Worm (Caenorhabditis elegans) whole organism, young adult: ENCODE data around the gene ZK177.12.

Experiments used
- B0019.2 ChIP-seq: fragments of 200-800 bp; sonication (Bioruptor generic); conservative IDR thresholded peaks from 2 replicates; pipeline ENCODE4 v1.3.6; 2022; ENCODE audit warnings: missing genetic modification reagents, missing genetic modification characterization, missing compliant biosample characterization
- C06A6.2 ChIP-seq: fragments of 200-800 bp; sonication (Bioruptor generic); conservative IDR thresholded peaks from 2 replicates; pipeline ENCODE4 v1.3.6; 2022; ENCODE audit warnings: missing genetic modification characterization, missing compliant biosample characterization
- F33H1.4 ChIP-seq: fragments of 200-800 bp; sonication (Bioruptor generic); IDR thresholded peaks from 2 replicates; pipeline ENCODE4 v1.3.6; 2022; ENCODE audit warnings: missing genetic modification reagents, missing genetic modification characterization, missing compliant biosample characterization
- F49E8.2 ChIP-seq: sonication (generic microtip); optimal IDR thresholded peaks from 3 replicates; lab custom pipeline; 2017; ENCODE audit warnings: missing genetic modification characterization, mild to moderate bottlenecking, missing compliant biosample characterization, antibody characterized with exemption, moderate library complexity; ENCODE audit not compliant: insufficient read depth
- K11D2.4 ChIP-seq: fragments of 200-800 bp; sonication (Bioruptor generic); IDR thresholded peaks from 2 replicates; pipeline ENCODE4 v1.3.6; 2022; ENCODE audit warnings: missing genetic modification reagents, missing genetic modification characterization, missing compliant biosample characterization
- Y56A3A.18 ChIP-seq: fragments of 200-800 bp; sonication (Bioruptor generic); IDR thresholded peaks from 2 replicates; pipeline ENCODE4 v1.3.6; 2022; ENCODE audit warnings: missing genetic modification reagents, missing genetic modification characterization, missing compliant biosample characterization
- ZK185.1 ChIP-seq: sonication (generic microtip); optimal IDR thresholded peaks from 2 replicates; lab custom pipeline; 2016; ENCODE audit warnings: mild to moderate bottlenecking, missing genetic modification characterization, missing compliant biosample characterization; ENCODE audit not compliant: poor library complexity, severe bottlenecking
- ama-1 ChIP-seq, 3 experiments: fragments of 150-350 bp in 1 of 3; sonication (generic microtip) in 2 of 3; optimal IDR thresholded peaks; 2 replicates each; lab custom pipeline; 2014 to 2018; ENCODE audit warnings: missing biosample characterization in 2 of 3, missing genetic modification characterization in 2 of 3, missing genetic modification reagents in 2 of 3
- aptf-2 ChIP-seq: fragments of 200-800 bp; sonication (Bioruptor generic); conservative IDR thresholded peaks from 2 replicates; pipeline ENCODE4 v1.3.6; 2022; ENCODE audit warnings: missing genetic modification reagents, missing genetic modification characterization, missing compliant biosample characterization
- aptf-3 ChIP-seq: fragments of 200-800 bp; sonication (Bioruptor generic); IDR thresholded peaks from 2 replicates; pipeline ENCODE4 v1.3.6; 2022; ENCODE audit warnings: missing genetic modification characterization, missing compliant biosample characterization
- ccch-3 ChIP-seq: fragments of 200-800 bp; sonication (Bioruptor generic); optimal IDR thresholded peaks from 2 replicates; lab custom pipeline; 2018; ENCODE audit warnings: mild to moderate bottlenecking, missing genetic modification characterization, missing compliant biosample characterization
- ceh-27 ChIP-seq: fragments of 200-800 bp; sonication (Bioruptor generic); optimal IDR thresholded peaks from 2 replicates; lab custom pipeline; 2018; ENCODE audit warnings: mild to moderate bottlenecking, missing genetic modification characterization, moderate library complexity, missing compliant biosample characterization
- ceh-79 ChIP-seq: sonication (generic microtip); optimal IDR thresholded peaks from 2 replicates; lab custom pipeline; 2017; ENCODE audit warnings: mild to moderate bottlenecking, missing genetic modification characterization, missing compliant biosample characterization
- chd-7 ChIP-seq: sonication (generic microtip); optimal IDR thresholded peaks from 2 replicates; lab custom pipeline; 2016; ENCODE audit warnings: mild to moderate bottlenecking, missing genetic modification characterization, moderate library complexity, missing compliant biosample characterization
- dpff-1 ChIP-seq: sonication (generic microtip); optimal IDR thresholded peaks from 2 replicates; lab custom pipeline; 2017; ENCODE audit warnings: mild to moderate bottlenecking, missing genetic modification characterization, missing compliant biosample characterization
- hrde-1 ChIP-seq: sonication (generic microtip); optimal IDR thresholded peaks from 2 replicates; lab custom pipeline; 2016; ENCODE audit warnings: missing genetic modification characterization, mild to moderate bottlenecking, missing compliant biosample characterization, moderate library complexity, missing genotype, missing genetic modification reagents, borderline replicate concordance
- hsf-1 ChIP-seq: fragments of 200-800 bp; sonication (Bioruptor generic); IDR thresholded peaks from 2 replicates; pipeline ENCODE4 v1.3.6; 2022; ENCODE audit warnings: missing genetic modification reagents, missing genetic modification characterization, missing compliant biosample characterization
- lir-1 ChIP-seq: fragments of 200-800 bp; sonication (Bioruptor generic); conservative IDR thresholded peaks from 2 replicates; pipeline ENCODE4 v1.3.6; 2022; ENCODE audit warnings: missing genetic modification reagents, missing genetic modification characterization, missing compliant biosample characterization
- madf-10 ChIP-seq: sonication (generic microtip); optimal IDR thresholded peaks from 2 replicates; lab custom pipeline; 2016; ENCODE audit warnings: mild to moderate bottlenecking, missing genetic modification characterization, missing compliant biosample characterization
- madf-6 ChIP-seq: fragments of 200-800 bp; sonication (Bioruptor generic); IDR thresholded peaks from 2 replicates; pipeline ENCODE4 v1.3.6; 2022; ENCODE audit warnings: missing genetic modification reagents, missing genetic modification characterization, missing compliant biosample characterization
- mel-28 ChIP-seq: sonication (generic microtip); optimal IDR thresholded peaks from 2 replicates; lab custom pipeline; 2016; ENCODE audit warnings: borderline replicate concordance, mild to moderate bottlenecking, missing genetic modification characterization, missing compliant biosample characterization
- mes-4 ChIP-seq: sonication (generic microtip); optimal IDR thresholded peaks from 2 replicates; lab custom pipeline; 2016; ENCODE audit warnings: missing genotype, missing genetic modification characterization, missing compliant biosample characterization
- nfyb-1 ChIP-seq: fragments of 200-800 bp; sonication (Bioruptor generic); IDR thresholded peaks from 2 replicates; pipeline ENCODE4 v1.3.6; 2022; ENCODE audit warnings: missing genetic modification reagents, missing genetic modification characterization, missing compliant biosample characterization
- nhr-120 ChIP-seq: fragments of 200-800 bp; sonication (Bioruptor generic); IDR thresholded peaks from 2 replicates; pipeline ENCODE4 v1.3.6; 2022; ENCODE audit warnings: missing genetic modification characterization, missing compliant biosample characterization
- nhr-80 ChIP-seq: sonication (generic microtip); optimal IDR thresholded peaks from 2 replicates; lab custom pipeline; 2016; ENCODE audit warnings: missing genetic modification characterization, missing compliant biosample characterization
- rec-8 ChIP-seq, 2 experiments: sonication (generic microtip); optimal IDR thresholded peaks; 2 replicates each; lab custom pipeline; 2016; ENCODE audit warnings: mild to moderate bottlenecking in 2 of 2, missing genetic modification characterization in 2 of 2, missing genetic modification reagents in 2 of 2, missing genotype in 2 of 2, missing biosample characterization in 1 of 2, missing compliant biosample characterization in 1 of 2, moderate library complexity in 1 of 2
- rpc-1 ChIP-seq, 2 experiments: fragments of 150-350 bp in 1 of 2; sonication (generic microtip) in 1 of 2; optimal IDR thresholded peaks; 2 replicates each; lab custom pipeline; 2014 to 2018; ENCODE audit warnings: missing biosample characterization in 1 of 2, missing genetic modification characterization in 1 of 2, missing genetic modification reagents in 1 of 2, missing genotype in 1 of 2
- sdz-38 ChIP-seq: sonication (generic microtip); optimal IDR thresholded peaks from 2 replicates; lab custom pipeline; 2016; ENCODE audit warnings: missing genotype, missing genetic modification characterization, missing compliant biosample characterization
- snpc-1.1 ChIP-seq: sonication (generic microtip); optimal IDR thresholded peaks from 2 replicates; lab custom pipeline; 2017; ENCODE audit warnings: missing genetic modification characterization, mild to moderate bottlenecking, missing compliant biosample characterization, antibody characterized with exemption, moderate library complexity, missing genotype, missing genetic modification reagents; ENCODE audit not compliant: insufficient read depth
- sptf-2 ChIP-seq: fragments of 200-800 bp; sonication (Bioruptor generic); optimal IDR thresholded peaks from 2 replicates; lab custom pipeline; 2018; ENCODE audit warnings: mild to moderate bottlenecking, missing genetic modification characterization, missing compliant biosample characterization
- tbx-9 ChIP-seq: sonication (generic microtip); optimal IDR thresholded peaks from 2 replicates; lab custom pipeline; 2016; ENCODE audit warnings: borderline replicate concordance, missing genetic modification characterization, inconsistent platforms, missing compliant biosample characterization
- unc-130 ChIP-seq: sonication (generic microtip); optimal IDR thresholded peaks from 2 replicates; lab custom pipeline; 2016; ENCODE audit warnings: missing genetic modification reagents, missing genetic modification characterization, missing compliant biosample characterization
- unc-62 ChIP-seq: fragments of 150-350 bp; optimal IDR thresholded peaks from 2 replicates; lab custom pipeline; 2014; ENCODE audit warnings: missing biosample characterization, missing genetic modification reagents, missing genetic modification characterization
- ztf-26 ChIP-seq: sonication (generic microtip); optimal IDR thresholded peaks from 2 replicates; lab custom pipeline; 2017; ENCODE audit warnings: missing genetic modification characterization, missing compliant biosample characterization

ZK177.12 gene

DNA sequence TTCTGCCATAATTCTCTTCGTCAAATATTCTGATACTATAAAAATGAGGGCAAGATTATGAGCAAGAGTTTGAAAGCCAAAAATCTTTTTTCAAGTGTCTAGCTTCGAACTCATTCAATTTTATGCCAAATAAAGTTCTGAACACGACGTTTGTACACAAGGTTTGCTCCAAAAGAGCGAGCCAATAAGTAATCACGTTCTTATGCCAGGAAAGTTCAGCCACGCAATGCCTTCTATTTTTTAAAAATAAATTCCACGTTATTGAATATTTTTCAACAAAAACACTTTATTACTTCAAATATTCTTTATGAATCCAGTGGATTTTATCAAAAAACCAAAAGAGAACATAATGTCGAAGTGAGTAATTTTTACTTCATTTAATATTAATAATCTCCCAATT is 33.7 kb upstream of the ZK177.12 start, which contains the start of gene nep-5:
Gene nep-5, plus strand, starts transcription at position 301 of the 400 bp plus-strand sequence.
- TF ChIP-seq tbx-9 (no peak), lir-1 (GFP tag; lab: Robert Waterston, UW) (no peak), dpff-1 (tag; lab: Kevin White, UChicago) (no peak), ceh-27 (GFP tag; lab: Kevin White, UChicago) (no peak), madf-6 (GFP tag; lab: Robert Waterston, UW) (no peak), ztf-26 (tag; lab: Kevin White, UChicago) (no peak), nhr-120 (GFP tag; lab: Robert Waterston, UW) (no peak), K11D2.4 (GFP tag; lab: Robert Waterston, UW) (no peak), rec-8 (tag; optimal IDR thresholded peaks at IDR 0.05; lab: Kevin White, UChicago) (no peak), snpc-1.1 (tag; lab: Kevin White, UChicago) (no peak), rpc-1 (optimal IDR thresholded peaks at IDR 0.05; lab: Kevin White, UChicago) (no peak), rpc-1 (tag; optimal IDR thresholded peaks at IDR 0.05; lab: Kevin White, UChicago) (no peak), ccch-3 (GFP tag; lab: Kevin White, UChicago) (no peak), hrde-1 (tag; lab: Kevin White, UChicago) (no peak), chd-7 (tag; lab: Kevin White, UChicago) (no peak), nhr-80 (tag; lab: Kevin White, UChicago) (no peak), hsf-1 (GFP tag; lab: Robert Waterston, UW) (no peak), sptf-2 (GFP tag; lab: Kevin White, UChicago) (no peak), ceh-79 (tag; lab: Kevin White, UChicago) (no peak)

DNA sequence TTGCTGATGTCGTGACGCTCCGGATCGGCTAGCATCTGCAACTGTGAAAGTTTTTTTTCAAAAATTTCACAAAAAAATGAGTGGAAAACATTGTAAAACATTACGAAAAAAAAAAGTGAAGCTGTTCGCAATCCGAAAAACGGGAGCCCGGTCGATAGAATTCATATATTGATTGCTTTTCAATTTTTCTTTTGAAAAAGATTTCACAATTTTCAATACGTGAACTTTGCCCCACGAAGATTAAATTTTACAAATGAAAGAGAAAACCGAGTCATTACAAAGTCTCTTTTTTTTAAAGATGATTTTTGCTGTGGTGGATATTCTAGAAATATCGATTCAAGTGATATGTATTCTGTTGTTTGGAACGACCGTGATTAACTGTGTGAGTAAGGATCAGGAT is 27.1 kb upstream of the ZK177.12 start, which contains the start of gene F12A10.6:
Gene F12A10.6, minus strand, starts transcription at position 101 of the 400 bp plus-strand sequence.
- TF ChIP-seq hsf-1 (GFP tag; lab: Robert Waterston, UW) (no peak), sdz-38 (tag; lab: Kevin White, UChicago) (no peak), B0019.2 (GFP tag; lab: Robert Waterston, UW) (no peak), F49E8.2 (tag; lab: Kevin White, UChicago) (no peak), rec-8 (tag; optimal IDR thresholded peaks at IDR 0.05; lab: Kevin White, UChicago) (no peak), ZK185.1 (tag; lab: Kevin White, UChicago) (no peak), mel-28 (tag; lab: Kevin White, UChicago) (no peak), rpc-1 (optimal IDR thresholded peaks at IDR 0.05; lab: Kevin White, UChicago) (no peak), rpc-1 (tag; optimal IDR thresholded peaks at IDR 0.05; lab: Kevin White, UChicago) (no peak), unc-130 (GFP tag; lab: Kevin White, UChicago) (no peak), unc-62 (GFP tag; lab: Kevin White, UChicago) (no peak), C06A6.2 (no peak), F33H1.4 (GFP tag; lab: Robert Waterston, UW) (no peak), hrde-1 (tag; lab: Kevin White, UChicago) (no peak), ccch-3 (GFP tag; lab: Kevin White, UChicago) (no peak), aptf-3 (no peak)
- TF ChIP-seq, all 124 proteins: peak for 0

DNA sequence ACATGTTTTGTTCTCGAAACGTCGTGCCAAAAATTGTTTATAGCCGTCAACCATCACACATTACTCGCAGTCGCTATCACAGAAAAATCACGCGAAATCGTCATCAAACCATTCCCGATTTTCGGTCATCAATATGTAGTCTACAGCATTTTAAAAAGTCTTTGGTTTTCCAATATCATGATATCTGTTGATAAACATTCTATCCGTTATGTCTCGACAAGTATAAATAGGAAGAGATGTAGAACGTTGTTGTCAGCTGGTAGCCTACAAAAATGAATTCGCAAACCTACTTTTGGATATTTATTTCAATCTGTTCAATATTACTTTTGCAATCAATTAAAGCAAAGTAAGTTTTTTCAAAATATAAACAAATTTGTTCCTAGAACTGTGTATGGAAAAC is 25.1 kb upstream of the ZK177.12 start, which contains the start of gene F12A10.1:
Gene F12A10.1, plus strand, starts transcription at position 166 of the 400 bp plus-strand sequence.
- TF ChIP-seq madf-10 (tag; lab: Kevin White, UChicago) (no peak), Y56A3A.18 (no peak), ama-1 (optimal IDR thresholded peaks at IDR 0.05; lab: Kevin White, UChicago) (no peak), ama-1 (GFP tag; optimal IDR thresholded peaks at IDR 0.05; lab: Kevin White, UChicago) (no peak), mes-4 (tag; lab: Kevin White, UChicago) (no peak), sptf-2 (GFP tag; lab: Kevin White, UChicago) (no peak), nfyb-1 (GFP tag; lab: Robert Waterston, UW) (no peak), aptf-2 (GFP tag; lab: Robert Waterston, UW) (no peak)
